Worm (Caenorhabditis elegans): ENCODE data around the gene wip-1.

Gene wip-1

ce11 chrIII:4984444-4985086 lies 33.9 kb upstream of the wip-1 start, which contains the start of gene C27F2.7:
C27F2.7 (minus strand) TSS chrIII:4984494.
- peak; percentile 75 for TF ChIP-seq lin-54 (GFP tag; optimal IDR thresholded peaks at IDR 0.05)
- no peak for TF ChIP-seq snpc-3.4 (tag; optimal IDR thresholded peaks at IDR 0.05)
- no peak for TF ChIP-seq F37B4.10 (GFP tag; IDR thresholded peaks at IDR 0.05)
- peak; percentile 72 for TF ChIP-seq F49E8.2 (tag; optimal IDR thresholded peaks at IDR 0.05; ENCODE audit: insufficient read depth)
- TF ChIP-seq egl-44 (GFP tag; IDR thresholded peaks at IDR 0.05), result no peak
- TF ChIP-seq B0019.2 (GFP tag; conservative IDR thresholded peaks at IDR 0.05), result peak; percentile 68; the same call in 1 of the 2 replicates
- TF ChIP-seq F55B11.4 (tag; optimal IDR thresholded peaks at IDR 0.05; ENCODE audit: borderline replicate concordance, insufficient read depth), result no peak
- no peak for TF ChIP-seq T07F8.4 (tag; optimal IDR thresholded peaks at IDR 0.05)
- no peak for TF ChIP-seq dpff-1 (tag; optimal IDR thresholded peaks at IDR 0.05)
- no peak for TF ChIP-seq nhr-179 (tag; optimal IDR thresholded peaks at IDR 0.05)
- no peak for TF ChIP-seq snpc-1.3 (tag; optimal IDR thresholded peaks at IDR 0.05; ENCODE audit: insufficient read depth)
- TF ChIP-seq ama-1 (optimal IDR thresholded peaks at IDR 0.05), result no peak
- no peak for TF ChIP-seq ama-1 (GFP tag; optimal IDR thresholded peaks at IDR 0.05)
- peak; percentile 73; the same call in 1 of the 2 replicates for TF ChIP-seq Y79H2A.3 (GFP tag; conservative IDR thresholded peaks at IDR 0.05)
- TF ChIP-seq ztf-25 (GFP tag; IDR thresholded peaks at IDR 0.05), result 0 out of 2 replicates have a peak, but pooled peaks have one; percentile 38
- TF ChIP-seq hmg-20 (GFP tag; IDR thresholded peaks at IDR 0.05), result no peak
- no peak for TF ChIP-seq attf-5 (GFP tag; optimal IDR thresholded peaks at IDR 0.05)
- TF ChIP-seq cebp-1 (GFP tag; IDR thresholded peaks at IDR 0.05), result no peak
- TF ChIP-seq cebp-1 (tag; optimal IDR thresholded peaks at IDR 0.05), result no peak
- TF ChIP-seq K11D2.4 (GFP tag; IDR thresholded peaks at IDR 0.05), result no peak
- TF ChIP-seq pbrm-1 (GFP tag; IDR thresholded peaks at IDR 0.05), result peak; percentile 58; the same call in 1 of the 2 replicates
- TF ChIP-seq K12H6.12 (tag; optimal IDR thresholded peaks at IDR 0.05), result no peak
- no peak for TF ChIP-seq aptf-3 (GFP tag; IDR thresholded peaks at IDR 0.05)
- no peak for TF ChIP-seq akir-1 (GFP tag; optimal IDR thresholded peaks at IDR 0.05)
- TF ChIP-seq him-1 (tag; optimal IDR thresholded peaks at IDR 0.05), result peak; percentile 28
- no peak for TF ChIP-seq hlh-26 (GFP tag; conservative IDR thresholded peaks at IDR 0.05)
- peak; percentile 83 for TF ChIP-seq rcor-1 (GFP tag; IDR thresholded peaks at IDR 0.05)
- peak; percentile 94 for TF ChIP-seq madf-6 (GFP tag; IDR thresholded peaks at IDR 0.05)
- no peak for TF ChIP-seq repo-1 (tag; optimal IDR thresholded peaks at IDR 0.05)
- peak; percentile 84 for TF ChIP-seq dox-1 (GFP tag; IDR thresholded peaks at IDR 0.05)
- TF ChIP-seq athp-1 (tag; optimal IDR thresholded peaks at IDR 0.05), result peak; percentile 67
- no peak for TF ChIP-seq ztf-6 (GFP tag; IDR thresholded peaks at IDR 0.05)
- peak; percentile 76 for TF ChIP-seq F33H1.4 (GFP tag; IDR thresholded peaks at IDR 0.05)
- no peak for TF ChIP-seq nhr-90 (tag; optimal IDR thresholded peaks at IDR 0.05)
- no peak for TF ChIP-seq C06A6.2 (GFP tag; conservative IDR thresholded peaks at IDR 0.05)
- no peak for TF ChIP-seq zim-3 (tag; optimal IDR thresholded peaks at IDR 0.05)
- no peak for TF ChIP-seq lin-40 (tag; optimal IDR thresholded peaks at IDR 0.05)
- TF ChIP-seq Y67H2A.10 (GFP tag; conservative IDR thresholded peaks at IDR 0.05), result no peak
- TF ChIP-seq ztf-28 (GFP tag; IDR thresholded peaks at IDR 0.05), result no peak
- TF ChIP-seq mcd-1 (GFP tag; IDR thresholded peaks at IDR 0.05), result no peak
- no peak for TF ChIP-seq egl-18 (GFP tag; IDR thresholded peaks at IDR 0.05)
- TF ChIP-seq madf-10 (tag; optimal IDR thresholded peaks at IDR 0.05), result no peak
- no peak for TF ChIP-seq lsy-27 (tag; optimal IDR thresholded peaks at IDR 0.05; ENCODE audit: borderline replicate concordance, insufficient read depth)
- TF ChIP-seq hlh-12 (tag; optimal IDR thresholded peaks at IDR 0.05), result no peak
- no peak for TF ChIP-seq attf-3 (GFP tag; conservative IDR thresholded peaks at IDR 0.05)
- TF ChIP-seq nfyb-1 (GFP tag; IDR thresholded peaks at IDR 0.05), result peak; percentile 95
- no peak for TF ChIP-seq sea-2 (GFP tag; IDR thresholded peaks at IDR 0.05)
- no peak for TF ChIP-seq snpc-1.1 (tag; optimal IDR thresholded peaks at IDR 0.05; ENCODE audit: insufficient read depth)
